Worm (Caenorhabditis elegans) whole organism, mixed stage, embryonic: ENCODE results near the gene bus-19.

Source experiments
- snpc-4 ChIP-seq: fragments of 150-350 bp; optimal IDR thresholded peaks from 2 replicates; lab custom pipeline; 2014; ENCODE audit warnings: missing biosample characterization, missing genetic modification characterization
- unc-62 ChIP-seq: fragments of 150-350 bp; optimal IDR thresholded peaks from 2 replicates; lab custom pipeline; 2014; ENCODE audit warnings: missing biosample characterization, missing genetic modification reagents, missing genetic modification characterization

DNA sequence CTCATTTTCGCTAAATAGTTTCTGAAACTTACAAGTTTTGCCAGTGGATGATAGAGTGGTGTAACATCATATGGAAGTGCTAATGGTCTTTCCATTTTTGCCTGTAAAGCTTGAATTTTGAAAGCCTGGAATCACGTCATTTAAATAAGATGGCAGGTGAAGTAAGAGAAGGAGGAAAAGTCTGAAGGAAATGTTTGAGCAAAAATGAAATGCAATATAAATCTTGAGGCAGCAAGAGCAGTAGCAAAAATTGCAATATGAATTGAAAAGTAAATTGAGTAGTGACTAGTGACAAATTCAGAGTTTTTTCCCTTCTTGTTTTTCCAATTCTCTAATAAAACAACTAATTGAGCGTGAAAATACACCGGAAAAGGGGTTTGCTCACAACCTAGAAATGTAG, 14.0 kb downstream of the bus-19 start, which contains the start of gene glb-24:
- no peak for TF ChIP-seq snpc-4
- no peak for TF ChIP-seq unc-62 (GFP tag; lab: Kevin White, UChicago)
